Fruit fly (Drosophila melanogaster) whole organism, embryonic: ENCODE measurements around the gene CG32259.

Experiments used
- BtbVII ChIP-seq: fragments of 200-800 bp; sonication (Bioruptor generic); optimal IDR thresholded peaks from 3 replicates; lab custom pipeline; 2017; ENCODE audit warnings: missing biosample characterization, mild to moderate bottlenecking, missing genetic modification characterization
- CG12942 ChIP-seq: fragments of 200-800 bp; sonication (Bioruptor generic); optimal IDR thresholded peaks from 3 replicates; lab custom pipeline; 2016; ENCODE audit warnings: missing biosample characterization, missing genetic modification characterization
- CG1647 ChIP-seq: fragments of 200-800 bp; sonication (Bioruptor generic); optimal IDR thresholded peaks from 3 replicates; lab custom pipeline; 2016; ENCODE audit warnings: missing biosample characterization, missing genetic modification characterization
- CG18262 ChIP-seq: fragments of 200-800 bp; optimal IDR thresholded peaks from 3 replicates; lab custom pipeline; 2019; ENCODE audit warnings: missing biosample characterization, mild to moderate bottlenecking, missing genetic modification characterization, moderate library complexity
- CG18764 ChIP-seq: fragments of 200-800 bp; sonication (Bioruptor generic); optimal IDR thresholded peaks from 3 replicates; lab custom pipeline; 2016; ENCODE audit warnings: missing biosample characterization, missing genetic modification characterization
- CG34422 ChIP-seq: fragments of 200-800 bp; sonication (Bioruptor generic); IDR thresholded peaks from 3 replicates; pipeline ENCODE4 v1.3.6; 2022; ENCODE audit warnings: missing biosample characterization, missing genetic modification characterization
- CG3726 ChIP-seq: fragments of 200-800 bp; sonication (Bioruptor generic); IDR thresholded peaks from 3 replicates; pipeline ENCODE4, ENCODE4 v1.3.6; 2022; ENCODE audit warnings: missing biosample characterization, missing genetic modification characterization
- CG5953 ChIP-seq: fragments of 200-800 bp; sonication (Bioruptor generic); IDR thresholded peaks from 2 replicates; pipeline ENCODE4 v1.3.6; 2022; ENCODE audit warnings: missing biosample characterization, missing genetic modification characterization
- CG6654 ChIP-seq: fragments of 200-800 bp; sonication (Bioruptor generic); optimal IDR thresholded peaks from 2 replicates; lab custom pipeline; 2017; ENCODE audit warnings: missing biosample characterization, mild to moderate bottlenecking, missing genetic modification characterization
- CG6683 ChIP-seq: fragments of 200-800 bp; sonication (Bioruptor generic); optimal IDR thresholded peaks from 2 replicates; lab custom pipeline; 2017; ENCODE audit warnings: missing biosample characterization, mild to moderate bottlenecking, missing genetic modification characterization, missing genetic modification reagents
- CTCF ChIP-seq: fragments of 200-800 bp; sonication (Bioruptor generic); optimal IDR thresholded peaks from 2 replicates; lab custom pipeline; 2017; ENCODE audit warnings: missing biosample characterization, mild to moderate bottlenecking, missing genetic modification characterization, moderate library complexity
- Chrac-16 ChIP-seq: fragments of 200-800 bp; sonication (Bioruptor generic); optimal IDR thresholded peaks from 3 replicates; lab custom pipeline; 2016; ENCODE audit warnings: missing biosample characterization, missing genetic modification characterization
- Doc3 ChIP-seq: fragments of 200-800 bp; sonication (Bioruptor generic); IDR thresholded peaks from 3 replicates; pipeline ENCODE4 v1.3.6; 2022; ENCODE audit warnings: missing biosample characterization, missing genetic modification characterization; ENCODE audit not compliant: partially characterized antibody
- Ets65A ChIP-seq: fragments of 200-800 bp; sonication (Bioruptor generic); peaks from one replicate; lab custom pipeline; 2016; ENCODE audit warnings: missing biosample characterization, missing genetic modification characterization
- Fer2 ChIP-seq: fragments of 200-800 bp; sonication (Bioruptor generic); optimal IDR thresholded peaks from 2 replicates; lab custom pipeline; 2018; ENCODE audit warnings: missing biosample characterization, mild to moderate bottlenecking, missing genetic modification characterization, moderate library complexity
- Hsf ChIP-seq: fragments of 200-800 bp; sonication (Bioruptor generic); optimal IDR thresholded peaks from 3 replicates; lab custom pipeline; 2016; ENCODE audit warnings: missing biosample characterization, missing genetic modification characterization
- NFAT ChIP-seq: fragments of 200-800 bp; sonication (Bioruptor generic); IDR thresholded peaks from 2 replicates; pipeline ENCODE4 v1.3.6; 2022; ENCODE audit warnings: missing biosample characterization, missing genetic modification characterization
- Pdp1 ChIP-seq, 2 experiments: fragments of 200-800 bp; sonication (Bioruptor generic); optimal IDR thresholded peaks; 3 replicates each; lab custom pipeline; 2016; ENCODE audit warnings: missing biosample characterization in 2 of 2, missing genetic modification characterization in 2 of 2, mild to moderate bottlenecking in 1 of 2, moderate library complexity in 1 of 2
- Rfx ChIP-seq: fragments of 200-800 bp; sonication (Bioruptor generic); IDR thresholded peaks from 2 replicates; pipeline ENCODE4 v1.3.6; 2022; ENCODE audit warnings: missing biosample characterization, missing genetic modification characterization
- Stat92E ChIP-seq, 3 experiments: fragments of >200 bp in 2 of 3; fragments of 200-800 bp in 1 of 3; sonication (Bioruptor generic) in 1 of 3; optimal IDR thresholded peaks; 2 replicates each; lab custom pipeline; 2017 to 2019; ENCODE audit warnings: missing biosample characterization in 3 of 3, missing genetic modification characterization in 3 of 3, mild to moderate bottlenecking in 1 of 3, moderate library complexity in 1 of 3
- Vsx1 ChIP-seq: fragments of 200-800 bp; sonication (Bioruptor generic); optimal IDR thresholded peaks from 2 replicates; lab custom pipeline; 2017; ENCODE audit warnings: missing biosample characterization, mild to moderate bottlenecking, missing genetic modification characterization, missing genetic modification reagents
- abd-A ChIP-seq: fragments of 200-800 bp; sonication (Bioruptor generic); optimal IDR thresholded peaks from 3 replicates; lab custom pipeline; 2019; ENCODE audit warnings: missing biosample characterization, mild to moderate bottlenecking, missing genetic modification characterization, moderate library complexity
- cas ChIP-seq: fragments of 200-800 bp; sonication (Bioruptor generic); IDR thresholded peaks from 2 replicates; pipeline ENCODE4 v1.3.6; 2022; ENCODE audit warnings: missing biosample characterization, missing genetic modification characterization
- dpn ChIP-seq, 2 experiments: fragments of 200-800 bp; sonication (Bioruptor generic); optimal IDR thresholded peaks; 3 replicates each; lab custom pipeline; 2016; ENCODE audit warnings: missing biosample characterization in 2 of 2, missing genetic modification characterization in 2 of 2
- grau ChIP-seq: fragments of 200-800 bp; optimal IDR thresholded peaks from 3 replicates; lab custom pipeline; 2019; ENCODE audit warnings: missing biosample characterization, mild to moderate bottlenecking, missing genetic modification characterization, moderate library complexity
- gsb ChIP-seq: fragments of 200-800 bp; sonication (Bioruptor generic); IDR thresholded peaks from 2 replicates; pipeline ENCODE4 v1.3.6; 2022; ENCODE audit warnings: missing biosample characterization, missing genetic modification characterization
- hkb ChIP-seq, 2 experiments: fragments of 200-800 bp in 1 of 2; fragments of >200 bp in 1 of 2; sonication (Bioruptor generic) in 1 of 2; IDR thresholded peaks in 1 of 2; optimal IDR thresholded peaks in 1 of 2; 2 replicates each; pipeline versions ENCODE4 v1.3.6 to Lab custom; 2017 to 2022; ENCODE audit warnings: missing biosample characterization in 1 of 2, missing genetic modification characterization in 1 of 2
- insv ChIP-seq, 2 experiments: fragments of 200-800 bp; sonication (Bioruptor generic); optimal IDR thresholded peaks; 3 replicates each; lab custom pipeline; 2016 to 2018; ENCODE audit warnings: missing biosample characterization in 2 of 2, missing genetic modification characterization in 2 of 2
- jing ChIP-seq: fragments of 200-800 bp; sonication (Bioruptor generic); optimal IDR thresholded peaks from 2 replicates; lab custom pipeline; 2018; ENCODE audit warnings: missing biosample characterization, mild to moderate bottlenecking, missing genetic modification characterization
- kah ChIP-seq: fragments of 200-800 bp; sonication (Bioruptor generic); optimal IDR thresholded peaks from 2 replicates; lab custom pipeline; 2018; ENCODE audit warnings: missing biosample characterization, mild to moderate bottlenecking, missing genetic modification characterization
- nerfin-2 ChIP-seq: fragments of 200-800 bp; sonication (Bioruptor generic); IDR thresholded peaks from 2 replicates; pipeline ENCODE4 v1.3.6; 2022; ENCODE audit warnings: missing biosample characterization, missing genetic modification characterization; ENCODE audit not compliant: partially characterized antibody
- oc ChIP-seq: fragments of 200-800 bp; sonication (Bioruptor generic); optimal IDR thresholded peaks from 2 replicates; lab custom pipeline; 2018; ENCODE audit warnings: missing biosample characterization, mild to moderate bottlenecking, missing genetic modification characterization, moderate library complexity
- otp ChIP-seq: fragments of 200-800 bp; sonication (Bioruptor generic); IDR thresholded peaks from 3 replicates; pipeline ENCODE4, ENCODE4 v1.3.6; 2022; ENCODE audit warnings: missing biosample characterization, missing genetic modification characterization
- pan ChIP-seq, 4 experiments: fragments of >200 bp in 3 of 4; fragments of 200-800 bp in 1 of 4; sonication (Bioruptor generic) in 1 of 4; optimal IDR thresholded peaks in 3 of 4; IDR thresholded peaks in 1 of 4; 2 replicates each; pipeline versions ENCODE4 v1.3.6 to Lab custom; 2017 to 2022; ENCODE audit warnings: missing biosample characterization in 2 of 4, missing genetic modification characterization in 2 of 4, mixed read lengths in 1 of 4
- pb ChIP-seq: fragments of 200-800 bp; sonication (Bioruptor generic); optimal IDR thresholded peaks from 3 replicates; lab custom pipeline; 2016; ENCODE audit warnings: missing biosample characterization, missing genetic modification characterization
- pfk ChIP-seq: fragments of 200-800 bp; sonication (Bioruptor generic); optimal IDR thresholded peaks from 2 replicates; lab custom pipeline; 2018; ENCODE audit warnings: missing biosample characterization, mild to moderate bottlenecking, missing genetic modification characterization, moderate library complexity
- ro ChIP-seq: fragments of 200-800 bp; sonication (Bioruptor generic); IDR thresholded peaks from 2 replicates; pipeline ENCODE4 v1.3.6; 2022; ENCODE audit warnings: missing biosample characterization, missing genetic modification characterization
- sna ChIP-seq: fragments of 200-800 bp; sonication (Bioruptor generic); IDR thresholded peaks from 2 replicates; pipeline ENCODE4 v1.3.6; 2022; ENCODE audit warnings: missing biosample characterization, missing genetic modification characterization; ENCODE audit not compliant: partially characterized antibody
- zen ChIP-seq: fragments of 200-800 bp; sonication (Bioruptor generic); optimal IDR thresholded peaks from 3 replicates; lab custom pipeline; 2018; ENCODE audit warnings: missing biosample characterization, mild to moderate bottlenecking, missing genetic modification characterization, moderate library complexity

Gene CG32259

DNA sequence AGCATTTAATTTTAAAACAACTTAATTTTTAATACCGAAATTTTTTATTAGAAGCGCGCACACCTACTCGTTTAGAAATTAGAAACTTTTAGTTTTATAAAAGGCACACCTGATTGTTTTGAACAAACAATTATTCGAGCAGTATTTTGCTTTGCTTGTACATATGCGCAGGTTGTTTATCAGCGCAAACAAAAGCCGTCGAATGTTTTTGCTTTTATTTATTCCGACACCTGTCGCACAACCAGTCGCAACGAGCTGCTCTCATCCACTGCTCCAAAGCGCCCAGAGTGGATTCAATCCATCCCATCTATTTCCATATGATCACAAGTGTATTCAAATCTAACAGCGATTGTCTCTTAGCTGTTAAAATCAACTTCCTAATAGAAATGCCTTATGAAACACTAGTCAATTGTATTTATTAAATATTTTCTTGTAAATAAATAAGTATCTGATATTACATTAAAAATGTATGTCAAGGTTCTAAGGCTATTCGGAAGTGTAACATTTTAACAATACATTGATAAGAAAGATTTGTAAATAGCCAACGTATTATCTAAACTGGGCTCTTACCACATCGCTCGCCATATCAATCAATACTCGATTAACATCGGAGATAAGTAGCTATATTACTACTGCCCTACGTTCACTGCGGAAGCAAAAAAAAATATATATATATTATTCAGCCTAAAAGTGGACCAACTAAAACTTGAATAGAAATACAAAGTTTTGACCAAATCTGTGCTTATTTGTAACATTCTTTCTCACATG, 43.2 kb upstream of the CG32259 start, which contains the start of gene CG11594 (continued):
- TF ChIP-seq oc, result no peak
- TF ChIP-seq CTCF, result no peak
- peak; percentile 9 for TF ChIP-seq Fer2 (tag; lab: Kevin White, UChicago)
- TF ChIP-seq cas (GFP tag; lab: Robert Waterston, UW), result no peak

DNA sequence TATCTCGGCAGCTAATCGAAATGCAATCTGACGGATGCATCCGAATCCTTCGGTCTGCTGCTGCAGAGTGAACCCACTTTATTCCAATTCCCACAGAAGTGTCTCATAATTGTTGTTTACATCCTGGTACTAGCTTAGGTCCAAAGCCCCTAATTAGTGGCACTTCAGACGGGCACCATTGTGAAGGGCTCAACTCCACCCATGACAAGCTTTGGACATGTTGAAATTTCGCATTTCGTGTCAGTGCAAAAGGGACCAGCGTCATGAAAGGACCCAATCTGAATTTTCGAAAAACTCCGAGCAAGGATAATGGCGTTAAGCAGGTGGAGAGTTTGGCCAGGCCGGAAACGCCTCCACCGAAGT, 42.7 kb upstream of the CG32259 start, which contains the start of gene Gr64a:
Gene Gr64a, plus strand, starts transcription at position 264 of the 363 bp plus-strand sequence.
- TF ChIP-seq insv (GFP tag; optimal IDR thresholded peaks at IDR 0.05; lab: Kevin White, UChicago), result no peak
- no peak for TF ChIP-seq pan (optimal IDR thresholded peaks at IDR 0.05; lab: Kevin White, UChicago)
- TF ChIP-seq pan (GFP tag; optimal IDR thresholded peaks at IDR 0.05 in 1 of 2, IDR thresholded peaks at IDR 0.05 in 1 of 2), result no peak
- no peak for TF ChIP-seq CG6683 (GFP tag; lab: Kevin White, UChicago)
- no peak for TF ChIP-seq CG18764 (GFP tag; lab: Kevin White, UChicago)
- no peak for TF ChIP-seq Vsx1
- no peak for TF ChIP-seq CG34422
- no peak for TF ChIP-seq Stat92E (GFP tag; optimal IDR thresholded peaks at IDR 0.05; lab: Kevin White, UChicago)

DNA sequence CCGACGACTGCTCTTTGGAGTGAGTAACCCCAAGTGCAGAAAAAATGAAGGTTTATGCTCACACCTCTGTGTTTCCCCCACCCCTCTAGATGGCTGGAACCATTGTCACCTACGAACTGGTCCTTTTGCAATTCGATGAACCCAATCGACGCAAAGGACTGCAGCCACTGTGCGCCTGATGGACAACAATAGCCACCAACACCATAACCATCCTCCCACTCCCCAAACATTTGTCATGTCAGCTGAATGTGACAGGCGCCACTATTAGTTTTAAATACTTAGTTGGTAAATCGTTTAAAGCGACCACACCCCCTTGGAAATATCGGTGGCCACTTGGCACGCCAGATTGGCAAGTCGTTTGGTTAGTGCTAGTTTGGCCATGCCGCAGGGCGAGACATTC, 40.9 kb upstream of the CG32259 start, which contains the start of the genes Gr64b and Gr64c:
Gene Gr64b, plus strand, starts transcription at position 301 of the 400 bp plus-strand sequence.
Gene Gr64c, plus strand, starts transcription at position 301 of the 400 bp plus-strand sequence.
- TF ChIP-seq NFAT (GFP tag; lab: Robert Waterston, UW) (no peak), Doc3 (GFP tag; lab: Robert Waterston, UW) (no peak), pb (no peak), otp (GFP tag; lab: Robert Waterston, UW) (no peak), kah (GFP tag; lab: Kevin White, UChicago) (no peak), abd-A (tag; lab: Kevin White, UChicago) (no peak), CG3726 (no peak), CG1647 (no peak), Rfx (GFP tag; lab: Robert Waterston, UW) (no peak), pfk (no peak), gsb (GFP tag; lab: Robert Waterston, UW) (no peak), BtbVII (GFP tag; lab: Kevin White, UChicago) (no peak)

DNA sequence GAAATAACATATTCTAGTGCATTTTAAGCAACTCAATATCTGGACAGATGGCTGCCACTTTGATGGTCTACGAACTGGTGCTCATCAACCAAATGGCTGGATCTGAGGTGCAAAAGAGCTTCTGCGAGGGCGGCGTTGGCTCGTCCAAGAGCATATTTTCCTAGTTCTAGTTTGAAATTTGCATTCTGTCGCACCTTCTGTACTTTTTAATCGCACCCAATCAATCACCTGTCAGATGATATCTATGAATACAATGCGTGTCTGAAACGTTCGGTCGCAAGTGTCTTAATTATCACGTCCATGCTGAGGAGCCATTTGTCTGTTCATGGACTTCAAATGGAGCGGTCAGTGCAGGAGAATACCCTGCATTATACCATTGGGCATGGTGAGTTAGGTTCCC, 37.4 kb upstream of the CG32259 start, which contains the start of the genes Gr64d and Gr64e:
Gene Gr64d, plus strand, starts transcription at position 301 of the 400 bp plus-strand sequence.
Gene Gr64e, plus strand, starts transcription at position 380 of the 400 bp plus-strand sequence.
- no peak for TF ChIP-seq ro
- TF ChIP-seq Ets65A (GFP tag; lab: Kevin White, UChicago), result peak; percentile 56

DNA sequence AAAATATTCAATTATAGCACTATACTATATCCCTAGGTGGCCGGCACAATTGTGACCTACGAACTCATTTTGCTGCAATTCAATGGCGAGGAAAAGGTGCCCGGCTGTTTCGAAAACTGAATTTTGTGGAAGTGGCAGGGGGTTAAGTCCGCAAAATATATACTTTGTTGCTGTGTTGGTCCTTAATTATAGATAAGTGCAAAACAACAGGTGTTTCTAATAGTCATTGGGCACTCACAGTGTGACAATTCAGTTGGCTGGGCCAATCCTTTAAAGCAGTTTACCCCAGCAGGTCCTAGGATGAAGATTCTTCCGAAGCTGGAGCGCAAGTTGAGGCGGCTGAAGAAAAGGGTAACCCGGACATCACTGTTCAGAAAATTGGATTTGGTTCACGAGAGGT, 33.7 kb upstream of the CG32259 start, which contains the start of gene Gr64f:
Gene Gr64f, plus strand, starts transcription at position 301 of the 400 bp plus-strand sequence.
- TF ChIP-seq zen (peak; percentile 21), Pdp1 (GFP tag; optimal IDR thresholded peaks at IDR 0.05; lab: Kevin White, UChicago) (no peak)

DNA sequence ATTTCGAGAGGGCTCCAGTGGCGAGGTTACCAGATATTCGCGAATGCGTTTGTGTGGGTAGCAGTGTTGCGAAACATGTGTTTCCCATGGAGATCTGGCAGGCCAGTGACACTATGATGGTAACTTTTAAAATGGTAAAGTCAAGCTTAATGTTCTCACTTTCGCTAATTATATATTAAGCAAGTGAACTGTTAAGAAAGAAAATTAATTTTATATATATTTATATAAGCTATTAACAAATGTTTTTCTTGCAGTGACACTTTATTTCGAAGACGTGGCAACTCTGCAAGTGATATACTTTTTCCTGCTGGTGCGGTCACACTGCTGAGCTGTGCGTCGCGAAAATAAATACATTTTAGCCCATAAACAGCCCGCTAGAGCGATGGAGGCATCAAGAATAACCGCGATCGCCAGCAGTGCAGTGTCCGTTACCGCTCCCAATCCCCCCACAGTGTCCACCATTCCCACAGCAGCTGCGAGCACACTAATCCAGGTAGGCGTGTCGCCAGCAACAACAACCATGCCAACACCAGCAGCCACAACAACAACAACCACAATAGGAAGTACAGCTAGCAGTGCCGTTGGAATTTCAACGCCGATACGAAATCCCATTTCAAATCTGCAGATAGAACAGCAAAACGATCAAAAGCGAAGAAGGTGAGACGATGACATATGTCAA, 28.8 kb upstream of the CG32259 start, which contains the start of the genes CG11593 and Rcd5:
Gene CG11593, minus strand, starts transcription at position 236 of the 679 bp plus-strand sequence.
Gene Rcd5, plus strand, starts transcription at position 283 of the 679 bp plus-strand sequence.
- TF ChIP-seq CG6654 (GFP tag; lab: Kevin White, UChicago), result no peak
- 0 out of 2 replicates have a peak, but pooled peaks have one; percentile 24 for TF ChIP-seq sna (GFP tag; lab: Robert Waterston, UW)
- no peak for TF ChIP-seq otp (GFP tag; lab: Robert Waterston, UW)
- peak; percentile 56 for TF ChIP-seq Chrac-16 (GFP tag; lab: Kevin White, UChicago)
- TF ChIP-seq grau, result peak; percentile 71
- TF ChIP-seq nerfin-2, result no peak
- no peak for TF ChIP-seq jing (GFP tag; lab: Kevin White, UChicago)
- TF ChIP-seq CG18262 (tag; lab: Kevin White, UChicago), result no peak
- peak; percentile 88 for TF ChIP-seq hkb (optimal IDR thresholded peaks at IDR 0.05; lab: Kevin White, UChicago)
- TF ChIP-seq hkb (GFP tag; IDR thresholded peaks at IDR 0.05; lab: Robert Waterston, UW), result peak; percentile 47
- peak; percentile 53 for TF ChIP-seq Hsf
- TF ChIP-seq CG12942 (GFP tag; lab: Kevin White, UChicago), result peak; percentile 75
- TF ChIP-seq dpn (GFP tag; optimal IDR thresholded peaks at IDR 0.05; lab: Kevin White, UChicago), result peak; percentile 32 to 79
- TF ChIP-seq CG5953, result peak; percentile 27; the same call in 1 of the 2 replicates
